Worm (Caenorhabditis elegans) whole organism, L3 larva: ENCODE measurements around the gene Y69E1A.3.

Experiments
- ceh-16 ChIP-seq: sonication (generic microtip); optimal IDR thresholded peaks from 2 replicates; lab custom pipeline; 2017; ENCODE audit warnings: missing biosample characterization, missing genetic modification characterization
- nhr-76 ChIP-seq: fragments of 150-350 bp; sonication (generic microtip); optimal IDR thresholded peaks from 5 replicates; lab custom pipeline; 2014; ENCODE audit warnings: missing biosample characterization, missing genetic modification characterization

ce11 chrIV:10958230-10958588 is 6.1 kb downstream of the Y69E1A.3 start, which contains the start of gene sri-19:
- TF ChIP-seq nhr-76 (tag; lab: Kevin White, UChicago) = no peak
- no peak for TF ChIP-seq ceh-16
